Worm (Caenorhabditis elegans): ENCODE data around the gene K01A12.4.

The K01A12.4 gene

DNA sequence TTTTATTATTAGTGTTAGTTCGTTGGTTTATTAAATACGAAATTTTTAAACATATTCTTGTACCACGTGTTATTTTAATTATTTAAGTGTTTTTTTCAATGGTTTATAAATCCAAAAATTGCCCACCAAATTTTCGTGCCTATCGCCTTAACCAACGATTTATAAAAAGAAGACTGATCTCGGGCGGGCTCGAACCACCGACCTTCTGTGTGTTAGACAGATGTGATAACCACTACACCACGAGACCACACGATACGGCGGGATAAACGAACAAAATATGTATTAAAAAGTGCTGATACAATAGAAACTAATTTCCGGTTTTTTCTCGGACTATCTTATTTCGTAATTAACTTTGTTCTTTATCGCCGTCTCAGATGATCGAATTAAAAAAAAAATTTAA lies 39.8 kb downstream of the K01A12.4 start:
- TF ChIP-seq elt-2 (tag; optimal IDR thresholded peaks at IDR 0.05): peak; percentile 0
- no peak for TF ChIP-seq ceh-45 (GFP tag; IDR thresholded peaks at IDR 0.05)
- no peak for TF ChIP-seq ref-2 (tag; optimal IDR thresholded peaks at IDR 0.05)
- TF ChIP-seq fkh-6 (tag; optimal IDR thresholded peaks at IDR 0.05): no peak
- TF ChIP-seq unc-3 (GFP tag; conservative IDR thresholded peaks at IDR 0.05): no peak
- TF ChIP-seq unc-3 (tag; optimal IDR thresholded peaks at IDR 0.05): no peak
- TF ChIP-seq che-1 (tag; optimal IDR thresholded peaks at IDR 0.05): peak; percentile 31
- TF ChIP-seq ceh-19 (GFP tag; optimal IDR thresholded peaks at IDR 0.05): no peak
- peak; percentile 18 for TF ChIP-seq C38D4.7 (GFP tag; optimal IDR thresholded peaks at IDR 0.05)
- TF ChIP-seq pha-4 (tag; optimal IDR thresholded peaks at IDR 0.05): no peak
- no peak for TF ChIP-seq K02D7.2 (tag; optimal IDR thresholded peaks at IDR 0.05)
- TF ChIP-seq elt-4 (tag; optimal IDR thresholded peaks at IDR 0.05): no peak
- TF ChIP-seq ceh-31 (tag; optimal IDR thresholded peaks at IDR 0.05): no peak
- TF ChIP-seq unc-55 (GFP tag; optimal IDR thresholded peaks at IDR 0.05): no peak

DNA sequence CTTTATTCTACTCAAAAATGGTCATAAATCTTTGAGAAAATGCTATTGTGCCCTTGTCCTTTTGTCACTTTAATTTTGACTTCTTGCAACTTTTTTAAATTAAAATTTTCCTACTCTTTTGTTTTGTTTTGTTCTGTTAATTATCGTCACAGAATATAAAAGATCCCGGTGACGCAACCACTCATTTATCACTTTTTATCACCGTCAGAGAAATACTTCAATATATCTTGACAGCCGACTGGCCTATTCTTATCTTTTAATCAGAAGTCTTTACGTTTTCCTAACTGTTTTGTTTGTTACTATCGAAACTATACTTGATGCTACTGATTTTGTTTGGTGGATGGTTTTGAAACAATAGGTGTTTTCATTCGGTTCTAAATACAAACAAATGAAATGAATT lies 45.3 kb downstream of the K01A12.4 start:
- TF ChIP-seq sox-4 (tag; optimal IDR thresholded peaks at IDR 0.05): no peak
- no peak for TF ChIP-seq unc-42 (tag; optimal IDR thresholded peaks at IDR 0.05)
- TF ChIP-seq pqm-1 (tag; optimal IDR thresholded peaks at IDR 0.05): no peak
- no peak for TF ChIP-seq ceh-31 (tag; optimal IDR thresholded peaks at IDR 0.05)
- no peak for TF ChIP-seq odd-2 (tag; optimal IDR thresholded peaks at IDR 0.05)
- no peak for TF ChIP-seq ets-4 (tag; optimal IDR thresholded peaks at IDR 0.05)
- TF ChIP-seq gmeb-2 (tag; optimal IDR thresholded peaks at IDR 0.05): no peak
- TF ChIP-seq ztf-16 (tag; optimal IDR thresholded peaks at IDR 0.05): no peak
- TF ChIP-seq pax-1 (tag; optimal IDR thresholded peaks at IDR 0.05): no peak
- no peak for TF ChIP-seq ceh-9 (tag; optimal IDR thresholded peaks at IDR 0.05)
- no peak for TF ChIP-seq fkh-6 (tag; optimal IDR thresholded peaks at IDR 0.05)
- TF ChIP-seq tbx-7 (tag; optimal IDR thresholded peaks at IDR 0.05): no peak
- no peak for TF ChIP-seq ceh-18 (tag; optimal IDR thresholded peaks at IDR 0.05)
- TF ChIP-seq hlh-8 (tag; optimal IDR thresholded peaks at IDR 0.05): no peak
- no peak for TF ChIP-seq dmd-4 (tag; optimal IDR thresholded peaks at IDR 0.05; ENCODE audit: borderline replicate concordance)
- no peak for TF ChIP-seq hlh-13 (GFP tag; optimal IDR thresholded peaks at IDR 0.05)
- TF ChIP-seq syd-9 (tag; optimal IDR thresholded peaks at IDR 0.05): no peak

DNA sequence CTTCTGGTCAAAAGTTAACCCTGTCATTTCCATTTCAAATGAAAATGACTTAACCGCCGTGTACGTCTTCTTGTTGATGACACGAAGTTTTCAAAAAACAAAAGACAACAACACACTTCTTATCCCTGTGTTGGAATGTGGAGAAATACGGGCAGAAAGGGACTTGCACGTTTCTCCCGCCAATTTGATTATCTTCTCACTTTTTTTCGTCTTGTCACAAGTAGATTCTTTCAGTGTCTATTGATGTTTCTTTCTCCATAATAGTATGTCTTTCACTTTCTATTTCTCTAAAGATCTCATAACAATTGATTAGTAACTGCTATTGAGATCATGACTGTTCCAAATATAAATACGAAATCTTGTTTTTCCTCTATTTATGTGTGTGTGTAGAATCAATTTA lies 48.8 kb downstream of the K01A12.4 start:
- TF ChIP-seq Y22D7AL.16 (tag; optimal IDR thresholded peaks at IDR 0.05): no peak
- no peak for TF ChIP-seq che-1 (tag; optimal IDR thresholded peaks at IDR 0.05)
- peak; percentile 87 for TF ChIP-seq unc-42 (tag; optimal IDR thresholded peaks at IDR 0.05)
- no peak for TF ChIP-seq nhr-232 (tag; optimal IDR thresholded peaks at IDR 0.05)
- TF ChIP-seq ceh-48 (tag; optimal IDR thresholded peaks at IDR 0.05): no peak

DNA sequence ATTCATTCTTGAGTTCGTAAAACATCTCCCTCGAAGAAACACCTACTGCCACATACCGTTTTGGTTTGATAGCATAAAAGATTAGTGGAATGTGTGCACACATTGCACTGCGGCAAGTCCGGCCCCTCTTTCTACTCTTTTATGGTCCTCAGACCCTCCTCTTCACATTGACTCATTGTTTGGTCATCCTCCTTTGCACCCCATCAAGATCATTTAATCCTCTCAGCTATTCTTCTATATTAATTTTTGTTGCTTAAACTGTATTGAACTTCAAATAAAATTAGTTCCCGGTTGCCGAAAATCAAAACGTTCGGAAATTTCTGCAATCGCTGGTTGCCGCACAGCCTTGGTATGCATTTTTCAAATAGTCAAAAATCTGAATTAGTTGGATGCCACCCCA lies 49.6 kb downstream of the K01A12.4 start, which contains the start of gene rig-1:
Gene rig-1 (plus strand): TSS at position 301 of the 400 bp plus-strand sequence.
- no peak for TF ChIP-seq sdc-2 (tag; optimal IDR thresholded peaks at IDR 0.05)
- no peak for TF ChIP-seq hlh-6 (tag; optimal IDR thresholded peaks at IDR 0.05)
- no peak for TF ChIP-seq K09A11.1 (tag; optimal IDR thresholded peaks at IDR 0.05; ENCODE audit: insufficient read depth)
- TF ChIP-seq ceh-45 (GFP tag; IDR thresholded peaks at IDR 0.05): no peak
- TF ChIP-seq ets-4 (tag; optimal IDR thresholded peaks at IDR 0.05): no peak
- TF ChIP-seq dmd-4 (tag; optimal IDR thresholded peaks at IDR 0.05; ENCODE audit: borderline replicate concordance): no peak
- TF ChIP-seq ceh-31 (tag; optimal IDR thresholded peaks at IDR 0.05): no peak
- TF ChIP-seq hlh-15 (tag; optimal IDR thresholded peaks at IDR 0.05): no peak
- no peak for TF ChIP-seq unc-55 (GFP tag; optimal IDR thresholded peaks at IDR 0.05)
- no peak for TF ChIP-seq madf-2 (tag; optimal IDR thresholded peaks at IDR 0.05)
